Worm (Caenorhabditis elegans) whole organism, mixed stage, embryonic: ENCODE results near the gene mlck-1.
A peak's percentile ranks its signal among the peaks of the same experiment; 100 is the strongest.

Experiments
- M03D4.4 ChIP-seq: sonication (generic microtip); optimal IDR thresholded peaks from 2 replicates; lab custom pipeline; 2017; ENCODE audit warnings: mild to moderate bottlenecking, missing genetic modification characterization, missing compliant biosample characterization
- bed-3 ChIP-seq: fragments of 200-800 bp; sonication (Bioruptor generic); optimal IDR thresholded peaks from 3 replicates; lab custom pipeline; 2018; ENCODE audit warnings: mild to moderate bottlenecking, missing genetic modification characterization, moderate library complexity, missing compliant biosample characterization
- blmp-1 ChIP-seq: fragments of 150-350 bp; optimal IDR thresholded peaks from 2 replicates; lab custom pipeline; 2014; ENCODE audit warnings: missing biosample characterization, missing genetic modification characterization
- ceh-39 ChIP-seq: fragments of 150-350 bp; optimal IDR thresholded peaks from 2 replicates; lab custom pipeline; 2014; ENCODE audit warnings: missing biosample characterization, missing genetic modification characterization
- ceh-43 ChIP-seq: fragments of 200-800 bp; sonication (Bioruptor generic); optimal IDR thresholded peaks from 2 replicates; lab custom pipeline; 2018; ENCODE audit warnings: mild to moderate bottlenecking, missing genetic modification characterization, moderate library complexity, missing compliant biosample characterization
- ceh-83 ChIP-seq: fragments of 200-800 bp; sonication (Bioruptor generic); optimal IDR thresholded peaks from 2 replicates; lab custom pipeline; 2018; ENCODE audit warnings: mild to moderate bottlenecking, missing genetic modification characterization, missing compliant biosample characterization
- cnd-1 ChIP-seq: fragments of 200-800 bp; sonication (Bioruptor generic); optimal IDR thresholded peaks from 2 replicates; lab custom pipeline; 2018; ENCODE audit warnings: mild to moderate bottlenecking, missing genetic modification characterization, missing compliant biosample characterization
- drap-1 ChIP-seq: fragments of 200-800 bp; sonication (Bioruptor generic); optimal IDR thresholded peaks from 3 replicates; lab custom pipeline; 2018; ENCODE audit warnings: mild to moderate bottlenecking, missing genetic modification characterization, missing compliant biosample characterization
- elt-1 ChIP-seq: sonication (generic microtip); optimal IDR thresholded peaks from 2 replicates; lab custom pipeline; 2017; ENCODE audit warnings: missing genetic modification characterization, mild to moderate bottlenecking, missing compliant biosample characterization, antibody characterized with exemption, moderate library complexity, borderline replicate concordance; ENCODE audit not compliant: insufficient read depth
- elt-3 ChIP-seq: fragments of 150-350 bp; optimal IDR thresholded peaks from 2 replicates; lab custom pipeline; 2014; ENCODE audit warnings: missing biosample characterization, missing genetic modification characterization
- flh-1 ChIP-seq: fragments of 200-800 bp; sonication (Bioruptor generic); optimal IDR thresholded peaks from 2 replicates; lab custom pipeline; 2018; ENCODE audit warnings: mild to moderate bottlenecking, missing genetic modification characterization, moderate library complexity, missing compliant biosample characterization
- hlh-1 ChIP-seq: fragments of 150-350 bp; optimal IDR thresholded peaks from 2 replicates; lab custom pipeline; 2014; ENCODE audit warnings: missing biosample characterization, missing genetic modification reagents, missing genetic modification characterization
- lin-32 ChIP-seq: fragments of 200-800 bp; sonication (Bioruptor generic); optimal IDR thresholded peaks from 2 replicates; lab custom pipeline; 2018; ENCODE audit warnings: mild to moderate bottlenecking, missing genetic modification characterization, missing compliant biosample characterization
- lsy-2 ChIP-seq: fragments of 150-350 bp; optimal IDR thresholded peaks from 2 replicates; lab custom pipeline; 2014; ENCODE audit warnings: missing biosample characterization, missing genetic modification characterization
- mab-5 ChIP-seq: fragments of 150-350 bp; optimal IDR thresholded peaks from 2 replicates; lab custom pipeline; 2014; ENCODE audit warnings: missing biosample characterization, missing genetic modification characterization
- mep-1 ChIP-seq: fragments of 150-350 bp; optimal IDR thresholded peaks from 2 replicates; lab custom pipeline; 2017; ENCODE audit warnings: missing biosample characterization, missing genetic modification reagents, missing genetic modification characterization, inconsistent platforms
- mls-2 ChIP-seq: sonication (generic microtip); optimal IDR thresholded peaks from 2 replicates; lab custom pipeline; 2016; ENCODE audit warnings: mild to moderate bottlenecking, missing genetic modification characterization, moderate library complexity, missing compliant biosample characterization
- nhr-12 ChIP-seq: fragments of 150-350 bp; optimal IDR thresholded peaks from 2 replicates; lab custom pipeline; 2014; ENCODE audit warnings: missing biosample characterization, missing genetic modification characterization
- nhr-237 ChIP-seq: fragments of 150-350 bp; optimal IDR thresholded peaks from 2 replicates; lab custom pipeline; 2014; ENCODE audit warnings: missing biosample characterization, missing genetic modification characterization
- nhr-28 ChIP-seq: fragments of 150-350 bp; optimal IDR thresholded peaks from 2 replicates; lab custom pipeline; 2014; ENCODE audit warnings: missing biosample characterization, missing genetic modification characterization
- nhr-76 ChIP-seq: sonication (generic microtip); optimal IDR thresholded peaks from 2 replicates; lab custom pipeline; 2017; ENCODE audit warnings: missing biosample characterization, missing genetic modification characterization
- pha-4 ChIP-seq: fragments of 150-350 bp; optimal IDR thresholded peaks from 2 replicates; lab custom pipeline; 2018; ENCODE audit warnings: missing biosample characterization, missing genetic modification reagents, missing genetic modification characterization
- sem-2 ChIP-seq: fragments of 200-800 bp; sonication (Bioruptor generic); optimal IDR thresholded peaks from 2 replicates; lab custom pipeline; 2018; ENCODE audit warnings: mild to moderate bottlenecking, missing genetic modification characterization, missing compliant biosample characterization
- snpc-4 ChIP-seq: fragments of 150-350 bp; optimal IDR thresholded peaks from 2 replicates; lab custom pipeline; 2014; ENCODE audit warnings: missing biosample characterization, missing genetic modification characterization
- sptf-1 ChIP-seq: sonication (generic microtip); optimal IDR thresholded peaks from 2 replicates; lab custom pipeline; 2017; ENCODE audit warnings: mild to moderate bottlenecking, missing genetic modification characterization, moderate library complexity, missing compliant biosample characterization
- tbx-8 ChIP-seq: fragments of 200-800 bp; sonication (Bioruptor generic); optimal IDR thresholded peaks from 2 replicates; lab custom pipeline; 2018; ENCODE audit warnings: mild to moderate bottlenecking, missing genetic modification characterization, moderate library complexity, missing compliant biosample characterization
- unc-120 ChIP-seq: sonication (generic microtip); optimal IDR thresholded peaks from 2 replicates; lab custom pipeline; 2017; ENCODE audit warnings: missing genetic modification characterization, missing compliant biosample characterization; ENCODE audit not compliant: poor library complexity, severe bottlenecking
- unc-39 ChIP-seq: fragments of 150-350 bp; optimal IDR thresholded peaks from 2 replicates; lab custom pipeline; 2014; ENCODE audit warnings: missing biosample characterization, missing genetic modification characterization
- unc-62 ChIP-seq: fragments of 150-350 bp; optimal IDR thresholded peaks from 2 replicates; lab custom pipeline; 2014; ENCODE audit warnings: missing biosample characterization, missing genetic modification reagents, missing genetic modification characterization
- zip-8 ChIP-seq: fragments of 150-350 bp; optimal IDR thresholded peaks from 2 replicates; lab custom pipeline; 2014; ENCODE audit warnings: missing biosample characterization, missing genetic modification characterization
- ztf-11 ChIP-seq: fragments of 150-350 bp; optimal IDR thresholded peaks from 2 replicates; lab custom pipeline; 2014; ENCODE audit warnings: missing biosample characterization, missing genetic modification characterization

mlck-1 gene

DNA sequence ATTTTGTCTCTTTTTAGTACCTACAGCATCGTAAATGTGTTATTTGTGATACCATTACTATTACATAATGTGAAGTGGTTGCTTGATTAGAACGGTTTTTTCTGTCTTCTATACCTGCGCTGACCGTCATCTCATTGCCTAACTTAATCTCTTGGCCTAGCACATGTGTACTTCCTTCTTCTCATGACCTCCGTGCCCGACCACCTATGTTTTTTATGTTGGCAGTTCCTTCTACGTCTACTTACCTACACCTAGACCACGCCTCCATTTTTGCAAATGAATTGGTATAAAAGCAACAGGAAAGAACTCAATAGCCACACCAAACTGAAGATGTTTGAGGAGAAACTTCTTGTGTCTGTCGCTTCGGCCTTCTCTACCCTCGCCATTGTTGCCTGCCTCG, 7.7 kb upstream of the mlck-1 start, which contains the start of gene col-176:
TSS of gene col-176 (plus strand) at position 301 of the 400 bp plus-strand sequence.
- no peak for TF ChIP-seq nhr-237 (tag; lab: Kevin White, UChicago)

DNA sequence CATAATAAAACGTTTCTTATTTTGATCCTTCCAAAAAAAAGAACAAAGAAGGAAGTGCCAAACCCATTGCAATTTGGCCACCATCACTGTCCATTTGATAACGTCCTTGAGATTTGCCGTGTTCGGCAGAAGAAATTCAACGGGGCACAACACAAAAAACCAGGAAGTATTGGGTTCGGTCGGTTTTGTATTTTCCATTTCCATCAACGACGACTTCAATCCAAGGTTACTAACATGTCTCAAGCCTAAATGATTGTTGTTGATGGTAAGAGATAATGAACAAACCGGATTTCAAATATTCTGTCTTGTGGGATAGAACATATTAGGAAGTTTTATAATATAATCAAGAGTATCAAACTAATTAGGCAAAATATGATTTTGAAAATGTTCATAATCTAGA, 6.7 kb upstream of the mlck-1 start:
- TF ChIP-seq lin-32 (no peak), sptf-1 (no peak), sem-2 (GFP tag; lab: Kevin White, UChicago) (no peak), snpc-4 (tag; lab: Kevin White, UChicago) (no peak), unc-39 (tag; lab: Kevin White, UChicago) (no peak), lsy-2 (no peak), nhr-76 (no peak), elt-1 (tag; lab: Kevin White, UChicago) (no peak), mab-5 (tag; lab: Kevin White, UChicago) (no peak), nhr-28 (tag; lab: Kevin White, UChicago) (no peak), blmp-1 (no peak), unc-120 (tag; lab: Kevin White, UChicago) (no peak)

DNA sequence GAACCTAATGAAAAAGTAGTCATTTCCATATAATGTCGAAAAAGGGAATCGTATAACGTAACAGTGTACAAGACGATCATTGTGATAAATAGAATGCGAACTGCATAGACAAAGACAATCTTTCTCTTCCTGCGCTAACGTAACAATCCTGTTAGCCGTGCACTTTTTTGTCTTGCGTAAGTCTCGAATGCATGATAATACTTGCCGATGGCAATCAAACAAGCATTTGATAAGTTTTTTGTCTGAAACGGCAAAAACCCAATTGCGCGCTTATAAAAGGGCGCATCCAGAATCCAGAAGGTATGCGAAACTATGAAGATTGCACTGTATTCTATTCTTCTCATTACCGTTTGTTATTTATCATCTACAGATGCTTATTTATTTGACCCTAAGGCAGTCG, 5.4 kb upstream of the mlck-1 start, which contains the start of gene dao-4:
TSS of gene dao-4 (plus strand) at position 301 of the 400 bp plus-strand sequence.
- TF ChIP-seq mab-5 (tag; lab: Kevin White, UChicago) (no peak), ceh-83 (GFP tag; lab: Kevin White, UChicago) (no peak), unc-39 (tag; lab: Kevin White, UChicago) (no peak), mls-2 (tag; lab: Kevin White, UChicago) (no peak), mep-1 (tag; lab: Kevin White, UChicago) (no peak), flh-1 (GFP tag; lab: Kevin White, UChicago) (no peak), nhr-237 (tag; lab: Kevin White, UChicago) (no peak), bed-3 (GFP tag; lab: Kevin White, UChicago) (no peak), lin-32 (no peak), cnd-1 (tag; lab: Kevin White, UChicago) (no peak), ceh-39 (tag; lab: Kevin White, UChicago) (no peak), blmp-1 (no peak), nhr-12 (no peak), lsy-2 (no peak)

DNA sequence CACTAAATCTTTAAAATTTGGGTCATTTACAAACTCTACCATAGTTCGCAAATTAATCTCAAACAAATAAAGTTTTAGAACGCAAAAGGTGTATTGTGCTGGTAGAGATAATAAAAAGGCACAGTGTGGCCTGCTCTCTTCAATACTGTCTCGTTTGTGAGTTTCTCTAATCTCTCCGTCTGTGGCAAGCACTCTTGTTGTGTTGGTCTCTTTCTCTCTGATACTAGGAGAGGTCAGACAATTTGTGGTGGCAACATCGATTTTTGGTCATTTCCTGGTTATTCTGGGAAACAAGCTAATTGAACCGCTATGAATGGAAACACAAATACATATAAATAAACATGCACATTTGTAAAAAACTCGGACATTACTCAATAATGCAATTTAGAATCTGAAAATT, 4.6 kb upstream of the mlck-1 start, which contains the start of gene ZC373.5:
TSS of gene ZC373.5 (minus strand) at position 159 of the 400 bp plus-strand sequence.
- TF ChIP-seq lin-32 (no peak), unc-62 (GFP tag; lab: Kevin White, UChicago) (no peak), unc-39 (tag; lab: Kevin White, UChicago) (no peak), nhr-12 (no peak), drap-1 (GFP tag; lab: Kevin White, UChicago) (no peak), pha-4 (no peak), nhr-76 (no peak), tbx-8 (GFP tag; lab: Kevin White, UChicago) (no peak), snpc-4 (tag; lab: Kevin White, UChicago) (no peak), hlh-1 (tag; lab: Kevin White, UChicago) (no peak), mep-1 (tag; lab: Kevin White, UChicago) (no peak), ceh-43 (GFP tag; lab: Kevin White, UChicago) (no peak), zip-8 (tag; lab: Kevin White, UChicago) (no peak), nhr-28 (tag; lab: Kevin White, UChicago) (no peak), cnd-1 (tag; lab: Kevin White, UChicago) (no peak)

DNA sequence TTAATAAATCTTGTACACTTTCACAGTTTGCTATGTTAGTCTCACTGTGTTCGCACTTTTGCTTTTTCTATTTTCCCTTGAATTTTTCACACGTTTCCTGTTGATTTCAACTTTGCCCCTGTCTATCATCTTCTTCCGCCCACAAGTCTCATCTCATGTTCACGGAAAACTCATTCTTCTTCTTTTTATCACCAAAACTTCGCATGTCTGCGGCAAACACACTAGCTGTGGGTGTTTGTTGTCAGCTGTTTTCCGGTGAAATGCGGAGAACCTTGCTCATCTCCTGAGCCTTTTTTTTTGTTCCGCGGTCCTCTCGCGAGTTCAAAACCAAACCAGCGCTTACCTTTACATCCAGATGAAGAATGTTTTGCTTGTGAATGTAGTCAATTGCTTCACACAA, 1.1 kb downstream of the mlck-1 start:
- no peak for TF ChIP-seq drap-1 (GFP tag; lab: Kevin White, UChicago)
- TF ChIP-seq hlh-1 (tag; lab: Kevin White, UChicago): peak; percentile 65

DNA sequence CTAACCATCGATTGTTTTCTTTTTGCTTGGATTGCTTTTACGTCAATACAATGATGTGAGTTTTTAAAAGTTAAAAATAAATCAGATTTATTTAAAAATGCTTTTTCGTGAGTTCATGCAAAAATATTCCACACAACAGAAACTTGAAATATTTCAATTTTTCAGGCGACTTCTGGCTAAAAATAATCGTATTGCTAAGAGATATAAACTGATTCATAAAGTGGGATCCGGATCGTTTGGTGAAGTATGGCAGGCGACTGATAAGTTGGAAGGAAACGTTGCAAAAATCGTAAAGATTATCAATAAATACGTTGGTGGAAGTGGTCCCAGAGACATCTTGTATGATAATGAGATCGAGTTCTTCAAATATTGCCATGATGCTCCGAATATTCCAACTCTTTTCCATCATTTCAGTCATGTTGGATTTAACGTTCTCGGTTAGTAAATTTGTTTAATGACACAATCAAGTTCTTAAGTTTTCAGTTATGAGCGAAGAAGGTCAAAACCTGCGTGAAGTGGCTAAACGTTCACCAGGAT, 9.0 kb downstream of the mlck-1 start, which contains the start of gene ZC373.3:
TSS of gene ZC373.3 (plus strand) at position 51 of the 537 bp plus-strand sequence.
- TF ChIP-seq bed-3 (GFP tag; lab: Kevin White, UChicago) (no peak), unc-62 (GFP tag; lab: Kevin White, UChicago) (no peak), ztf-11 (tag; lab: Kevin White, UChicago) (no peak), mab-5 (tag; lab: Kevin White, UChicago) (no peak), M03D4.4 (no peak), mls-2 (tag; lab: Kevin White, UChicago) (no peak), blmp-1 (no peak), snpc-4 (tag; lab: Kevin White, UChicago) (no peak), unc-39 (tag; lab: Kevin White, UChicago) (no peak), nhr-12 (no peak), elt-3 (no peak), sem-2 (GFP tag; lab: Kevin White, UChicago) (no peak)
